Worm (Caenorhabditis elegans) whole organism, midembryonic: ENCODE results near the gene F11D11.4.

Experiments
- T22C8.4 ChIP-seq: fragments of 200-800 bp; sonication (Bioruptor generic); IDR thresholded peaks from 2 replicates; pipeline ENCODE4 v1.3.6; 2022; ENCODE audit warnings: missing genetic modification characterization, missing compliant biosample characterization
- flt-1 ChIP-seq: fragments of 200-800 bp; sonication (Bioruptor generic); IDR thresholded peaks from 2 replicates; pipeline ENCODE4 v1.3.6; 2022; ENCODE audit warnings: missing genetic modification characterization, missing compliant biosample characterization
- klf-2 ChIP-seq: fragments of 200-800 bp; sonication (Bioruptor generic); conservative IDR thresholded peaks from 2 replicates; pipeline ENCODE4 v1.3.6; 2022; ENCODE audit warnings: missing genetic modification reagents, missing genetic modification characterization, missing compliant biosample characterization
- med-1 ChIP-seq: sonication (generic microtip); optimal IDR thresholded peaks from 2 replicates; lab custom pipeline; 2017; ENCODE audit warnings: missing genetic modification characterization, mild to moderate bottlenecking, missing compliant biosample characterization, antibody characterized with exemption, missing genetic modification reagents; ENCODE audit not compliant: insufficient read depth
- ref-1 ChIP-seq: fragments of 200-800 bp; sonication (Bioruptor generic); conservative IDR thresholded peaks from 2 replicates; pipeline ENCODE4 v1.3.6; 2022; ENCODE audit warnings: missing genetic modification reagents, missing genetic modification characterization, missing compliant biosample characterization
- tab-1 ChIP-seq: fragments of 200-800 bp; sonication (Bioruptor generic); IDR thresholded peaks from 2 replicates; pipeline ENCODE4 v1.3.6; 2022; ENCODE audit warnings: missing genetic modification characterization, missing compliant biosample characterization
- ztf-23 ChIP-seq: fragments of 200-800 bp; sonication (Bioruptor generic); IDR thresholded peaks from 2 replicates; pipeline ENCODE4 v1.3.6; 2022; ENCODE audit warnings: missing genetic modification reagents, missing genetic modification characterization, missing compliant biosample characterization
- ztf-29 ChIP-seq: fragments of 200-800 bp; sonication (Bioruptor generic); IDR thresholded peaks from 2 replicates; pipeline ENCODE4 v1.3.6; 2022; ENCODE audit warnings: missing genetic modification reagents, missing genetic modification characterization, missing compliant biosample characterization

ce11 chrV:18733942-18734341 lies 27.2 kb upstream of the F11D11.4 start:
- TF ChIP-seq ztf-29 (GFP tag; lab: Robert Waterston, UW) (no peak), klf-2 (GFP tag; lab: Robert Waterston, UW) (no peak), med-1 (GFP tag; lab: Kevin White, UChicago) (no peak), ref-1 (GFP tag; lab: Robert Waterston, UW) (no peak), ztf-23 (GFP tag; lab: Robert Waterston, UW) (no peak), tab-1 (GFP tag; lab: Robert Waterston, UW) (no peak), flt-1 (GFP tag; lab: Robert Waterston, UW) (no peak), T22C8.4 (GFP tag; lab: Robert Waterston, UW) (no peak)
